Worm (Caenorhabditis elegans) whole organism, L4 larva: ENCODE measurements around the gene srx-4.

Source experiments
- aly-2 ChIP-seq: sonication (generic microtip); optimal IDR thresholded peaks from 2 replicates; lab custom pipeline; 2018; ENCODE audit warnings: missing biosample characterization, missing genetic modification characterization
- fkh-10 ChIP-seq: fragments of 150-350 bp; optimal IDR thresholded peaks from 2 replicates; lab custom pipeline; 2014; ENCODE audit warnings: missing biosample characterization, missing genetic modification reagents, missing genetic modification characterization
- nhr-237 ChIP-seq: sonication (generic microtip); optimal IDR thresholded peaks from 2 replicates; lab custom pipeline; 2017; ENCODE audit warnings: missing biosample characterization, missing genetic modification characterization
- nhr-25 ChIP-seq: sonication (generic microtip); optimal IDR thresholded peaks from 2 replicates; lab custom pipeline; 2017; ENCODE audit warnings: missing genetic modification characterization, mild to moderate bottlenecking, missing compliant biosample characterization, antibody characterized with exemption, moderate library complexity, borderline replicate concordance; ENCODE audit not compliant: insufficient read depth
- nhr-6 ChIP-seq: fragments of 150-350 bp; optimal IDR thresholded peaks from 2 replicates; lab custom pipeline; 2014; ENCODE audit warnings: missing biosample characterization, missing genetic modification characterization
- nhr-76 ChIP-seq: fragments of 150-350 bp; optimal IDR thresholded peaks from 2 replicates; lab custom pipeline; 2014; ENCODE audit warnings: missing biosample characterization, missing genetic modification characterization
- pqm-1 ChIP-seq: sonication (generic microtip); optimal IDR thresholded peaks from 2 replicates; lab custom pipeline; 2017; ENCODE audit warnings: missing biosample characterization, missing genetic modification characterization
- unc-62 ChIP-seq, 3 experiments: fragments of 150-350 bp in 1 of 3; sonication (generic microtip); optimal IDR thresholded peaks in 2 of 3; peaks in 1 of 3; 1 replicate in 1 of 3; 2 replicates in 2 of 3; lab custom pipeline; 2014 to 2017; ENCODE audit warnings: missing biosample characterization in 3 of 3, missing genetic modification characterization in 3 of 3, missing genetic modification reagents in 3 of 3, missing genotype in 1 of 3
- ztf-7 ChIP-seq: fragments of 150-350 bp; optimal IDR thresholded peaks from 2 replicates; lab custom pipeline; 2014; ENCODE audit warnings: missing biosample characterization, missing genetic modification characterization

DNA sequence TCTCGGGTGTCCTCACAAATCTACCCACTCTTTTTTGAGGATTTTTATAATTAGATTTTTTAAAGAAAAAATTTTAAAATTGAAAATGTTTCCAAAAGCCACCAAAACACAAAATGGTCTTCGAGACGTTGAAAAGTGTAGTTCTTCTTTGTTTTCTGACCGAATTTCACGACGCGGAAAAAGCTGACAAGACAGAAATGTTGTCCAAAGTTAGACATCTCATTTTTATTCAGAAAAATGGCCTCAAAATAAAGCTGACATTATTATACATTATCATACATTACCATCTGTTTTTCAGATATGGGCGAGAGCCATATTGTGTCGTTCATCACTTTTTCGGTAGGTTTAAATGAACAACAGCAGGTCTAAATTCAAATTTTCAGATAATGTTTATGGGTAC lies 12.9 kb downstream of the srx-4 start, which contains the start of gene srx-22:
- no peak for TF ChIP-seq nhr-237 (tag; lab: Kevin White, UChicago)
- TF ChIP-seq fkh-10 = no peak
- TF ChIP-seq nhr-25 (tag; lab: Kevin White, UChicago) = no peak
- no peak for TF ChIP-seq unc-62 (GFP tag; optimal IDR thresholded peaks at IDR 0.05 in 1 of 2; lab: Kevin White, UChicago)
- TF ChIP-seq unc-62 (tag; optimal IDR thresholded peaks at IDR 0.05; lab: Kevin White, UChicago) = no peak
- no peak for TF ChIP-seq nhr-76
- no peak for TF ChIP-seq nhr-6
- TF ChIP-seq aly-2 = no peak
- no peak for TF ChIP-seq ztf-7 (tag; lab: Kevin White, UChicago)
- TF ChIP-seq pqm-1 (tag; lab: Kevin White, UChicago) = no peak
